Fruit fly (Drosophila melanogaster) whole organism, prepupa: Measurements from ENCODE around the gene CG18476.
A peak's percentile ranks its signal among the peaks of the same experiment; 100 is the strongest.

Experiments used
- Blimp-1 ChIP-seq: fragments of 200-800 bp; sonication (Bioruptor generic); optimal IDR thresholded peaks from 3 replicates; lab custom pipeline; 2017; ENCODE audit warnings: missing biosample characterization, missing genetic modification characterization, mild to moderate bottlenecking, moderate library complexity, missing genetic modification reagents
- CG10631 ChIP-seq: fragments of 200-800 bp; sonication (Bioruptor generic); optimal IDR thresholded peaks from 2 replicates; lab custom pipeline; 2016; ENCODE audit warnings: missing biosample characterization, missing genetic modification characterization
- CG11762 ChIP-seq: fragments of 200-800 bp; sonication (Bioruptor generic); optimal IDR thresholded peaks from 3 replicates; lab custom pipeline; 2016; ENCODE audit warnings: missing biosample characterization, missing genetic modification characterization; ENCODE audit not compliant: insufficient read depth
- CG1621 ChIP-seq: fragments of 200-800 bp; sonication (Bioruptor generic); optimal IDR thresholded peaks from 3 replicates; lab custom pipeline; 2018; ENCODE audit warnings: missing biosample characterization, mild to moderate bottlenecking, missing genetic modification characterization
- CG3032 ChIP-seq: fragments of 200-800 bp; optimal IDR thresholded peaks from 2 replicates; lab custom pipeline; 2019; ENCODE audit warnings: missing biosample characterization, mild to moderate bottlenecking, missing genetic modification characterization, moderate library complexity
- CG31627 ChIP-seq: fragments of 200-800 bp; sonication (Bioruptor generic); optimal IDR thresholded peaks from 3 replicates; lab custom pipeline; 2016; ENCODE audit warnings: missing biosample characterization, missing genetic modification characterization
- CG32006 ChIP-seq: fragments of 200-800 bp; sonication (Bioruptor generic); optimal IDR thresholded peaks from 3 replicates; lab custom pipeline; 2017; ENCODE audit warnings: missing biosample characterization, mild to moderate bottlenecking, missing genetic modification characterization
- CG34406 ChIP-seq: fragments of 200-800 bp; sonication (Bioruptor generic); optimal IDR thresholded peaks from 3 replicates; lab custom pipeline; 2016; ENCODE audit warnings: missing biosample characterization, missing genetic modification characterization
- CG6163 ChIP-seq: fragments of 200-800 bp; sonication (Bioruptor generic); IDR thresholded peaks from 3 replicates; pipeline ENCODE4 v1.3.6; 2022; ENCODE audit warnings: missing biosample characterization, missing genetic modification characterization
- CG6276 ChIP-seq: fragments of 200-800 bp; sonication (Bioruptor generic); optimal IDR thresholded peaks from 2 replicates; lab custom pipeline; 2017; ENCODE audit warnings: missing biosample characterization, mild to moderate bottlenecking, missing genetic modification characterization
- CG6808 ChIP-seq: fragments of 200-800 bp; sonication (Bioruptor generic); optimal IDR thresholded peaks from 3 replicates; lab custom pipeline; 2017; ENCODE audit warnings: missing biosample characterization, missing genetic modification characterization, mild to moderate bottlenecking, moderate library complexity, missing genetic modification reagents
- CG7368 ChIP-seq: fragments of 200-800 bp; sonication (Bioruptor generic); optimal IDR thresholded peaks from 3 replicates; lab custom pipeline; 2016; ENCODE audit warnings: missing biosample characterization, missing genetic modification characterization
- CG8119 ChIP-seq: fragments of 200-800 bp; sonication (Bioruptor generic); IDR thresholded peaks from 3 replicates; pipeline ENCODE4 v1.3.6; 2022; ENCODE audit warnings: missing biosample characterization, missing genetic modification characterization
- CG8632 ChIP-seq: fragments of 200-800 bp; sonication (Bioruptor generic); optimal IDR thresholded peaks from 3 replicates; lab custom pipeline; 2016; ENCODE audit warnings: missing biosample characterization, missing genetic modification characterization
- Eip75B ChIP-seq: fragments of 200-800 bp; sonication (Bioruptor generic); optimal IDR thresholded peaks from 3 replicates; lab custom pipeline; 2016; ENCODE audit warnings: missing biosample characterization, missing genetic modification characterization
- Eip78C ChIP-seq: fragments of 200-800 bp; sonication (Bioruptor generic); peaks from one replicate; lab custom pipeline; 2016; ENCODE audit warnings: missing biosample characterization, missing genetic modification characterization
- Eip93F ChIP-seq: fragments of 200-800 bp; sonication (Bioruptor generic); optimal IDR thresholded peaks from 2 replicates; lab custom pipeline; 2016; ENCODE audit warnings: missing biosample characterization, mild to moderate bottlenecking, missing genetic modification characterization
- Ets96B ChIP-seq: fragments of 200-800 bp; optimal IDR thresholded peaks from 2 replicates; lab custom pipeline; 2019; ENCODE audit warnings: missing biosample characterization, mild to moderate bottlenecking, missing genetic modification characterization, moderate library complexity
- Hr39 ChIP-seq: fragments of 200-800 bp; sonication (Bioruptor generic); optimal IDR thresholded peaks from 2 replicates; lab custom pipeline; 2016; ENCODE audit warnings: missing biosample characterization, missing genetic modification characterization
- Lpt ChIP-seq: fragments of 200-800 bp; sonication (Bioruptor generic); optimal IDR thresholded peaks from 3 replicates; lab custom pipeline; 2016; ENCODE audit warnings: missing biosample characterization, missing genetic modification characterization
- OdsH ChIP-seq: fragments of 200-800 bp; sonication (Bioruptor generic); optimal IDR thresholded peaks from 3 replicates; lab custom pipeline; 2016; ENCODE audit warnings: missing biosample characterization, missing genetic modification characterization
- Sox102F ChIP-seq: fragments of 200-800 bp; sonication (Bioruptor generic); optimal IDR thresholded peaks from 2 replicates; lab custom pipeline; 2016; ENCODE audit warnings: missing biosample characterization, mild to moderate bottlenecking, missing genetic modification characterization
- Sox14 ChIP-seq: fragments of 200-800 bp; sonication (Bioruptor generic); optimal IDR thresholded peaks from 3 replicates; lab custom pipeline; 2016; ENCODE audit warnings: missing biosample characterization, missing genetic modification characterization
- achi ChIP-seq: fragments of 200-800 bp; sonication (Bioruptor generic); optimal IDR thresholded peaks from 3 replicates; lab custom pipeline; 2016; ENCODE audit warnings: missing biosample characterization, missing genetic modification characterization
- acj6 ChIP-seq: fragments of 200-800 bp; sonication (Bioruptor generic); optimal IDR thresholded peaks from 3 replicates; lab custom pipeline; 2016; ENCODE audit warnings: missing biosample characterization, missing genetic modification characterization
- cyc ChIP-seq: fragments of 200-800 bp; sonication (Bioruptor generic); optimal IDR thresholded peaks from 3 replicates; lab custom pipeline; 2016; ENCODE audit warnings: missing biosample characterization, missing genetic modification characterization
- eg ChIP-seq: fragments of 200-800 bp; sonication (Bioruptor generic); IDR thresholded peaks from 3 replicates; pipeline ENCODE4 v1.3.6; 2022; ENCODE audit warnings: missing biosample characterization, missing genetic modification characterization
- esn ChIP-seq: fragments of 200-800 bp; sonication (Bioruptor generic); optimal IDR thresholded peaks from 2 replicates; lab custom pipeline; 2016; ENCODE audit warnings: missing biosample characterization, mild to moderate bottlenecking, missing genetic modification characterization, moderate library complexity
- fkh ChIP-seq: fragments of 200-800 bp; sonication (Bioruptor generic); optimal IDR thresholded peaks from 3 replicates; lab custom pipeline; 2017; ENCODE audit warnings: missing biosample characterization, mild to moderate bottlenecking, missing genetic modification characterization, moderate library complexity
- lz ChIP-seq: fragments of 200-800 bp; sonication (Bioruptor generic); optimal IDR thresholded peaks from 3 replicates; lab custom pipeline; 2016; ENCODE audit warnings: missing biosample characterization, missing genetic modification characterization
- net ChIP-seq: fragments of 200-800 bp; sonication (Bioruptor generic); optimal IDR thresholded peaks from 3 replicates; lab custom pipeline; 2016; ENCODE audit warnings: missing biosample characterization, missing genetic modification characterization
- salr ChIP-seq, 2 experiments: fragments of 200-800 bp; sonication (Bioruptor generic); optimal IDR thresholded peaks; 3 replicates each; lab custom pipeline; 2016 to 2018; ENCODE audit warnings: missing biosample characterization in 2 of 2, missing genetic modification characterization in 2 of 2, mild to moderate bottlenecking in 1 of 2
- spab ChIP-seq: fragments of 200-800 bp; sonication (Bioruptor generic); optimal IDR thresholded peaks from 2 replicates; lab custom pipeline; 2017; ENCODE audit warnings: missing biosample characterization, mild to moderate bottlenecking, missing genetic modification characterization, missing genetic modification reagents
- ss ChIP-seq, 2 experiments: fragments of 200-800 bp; sonication (Bioruptor generic); optimal IDR thresholded peaks; 2 replicates in 1 of 2; 3 replicates in 1 of 2; lab custom pipeline; 2017 to 2018; ENCODE audit warnings: mild to moderate bottlenecking in 2 of 2, missing biosample characterization in 2 of 2, missing genetic modification characterization in 2 of 2, moderate library complexity in 1 of 2
- topi ChIP-seq: fragments of 200-800 bp; sonication (Bioruptor generic); optimal IDR thresholded peaks from 3 replicates; lab custom pipeline; 2016; ENCODE audit warnings: missing biosample characterization, missing genetic modification characterization
- vri ChIP-seq: fragments of 200-800 bp; sonication (Bioruptor generic); optimal IDR thresholded peaks from 3 replicates; lab custom pipeline; 2016; ENCODE audit warnings: missing biosample characterization, mild to moderate bottlenecking, missing genetic modification characterization

CG18476 gene

DNA sequence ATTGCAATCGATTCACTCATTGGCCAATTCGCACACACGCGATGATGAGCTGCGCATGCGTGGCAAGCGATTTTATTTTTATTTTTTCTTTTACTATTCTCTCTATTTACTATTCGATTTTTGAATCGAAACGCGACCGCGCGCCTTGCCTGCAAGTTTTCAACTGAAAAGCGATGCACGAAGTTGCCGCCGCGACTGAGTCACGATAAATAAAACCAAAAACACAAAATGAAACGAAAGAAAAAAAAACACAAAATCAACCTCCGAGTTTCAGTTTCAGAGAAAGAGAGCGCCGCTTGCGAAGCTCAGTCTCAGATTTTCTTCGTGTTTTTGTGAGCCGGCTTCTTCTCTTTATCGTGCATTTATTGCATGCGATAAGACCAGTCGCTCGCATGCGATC is 31.1 kb downstream of the CG18476 start (continued):
- TF ChIP-seq Lpt (GFP tag; lab: Kevin White, UChicago): peak; percentile 55
- peak; percentile 29 for TF ChIP-seq topi (GFP tag; lab: Kevin White, UChicago)
- peak; percentile 49 for TF ChIP-seq Eip75B (GFP tag; lab: Kevin White, UChicago)
- TF ChIP-seq CG11762: peak; percentile 27
- peak; percentile 78 for TF ChIP-seq spab (GFP tag; lab: Kevin White, UChicago)
- no peak for TF ChIP-seq lz (GFP tag; lab: Kevin White, UChicago)
- TF ChIP-seq CG6163: peak; percentile 85
- peak; percentile 47 for TF ChIP-seq CG3032 (tag; lab: Kevin White, UChicago)
- peak; percentile 25 for TF ChIP-seq Sox102F (GFP tag; lab: Kevin White, UChicago)
- no peak for TF ChIP-seq CG32006 (GFP tag; lab: Kevin White, UChicago)
- TF ChIP-seq Blimp-1 (GFP tag; lab: Kevin White, UChicago): peak; percentile 20
- TF ChIP-seq OdsH (GFP tag; lab: Kevin White, UChicago): no peak
- TF ChIP-seq net: peak; percentile 62
- peak; percentile 92 for TF ChIP-seq CG6808 (GFP tag; lab: Kevin White, UChicago)
- TF ChIP-seq CG7368 (GFP tag; lab: Kevin White, UChicago): peak; percentile 39
- no peak for TF ChIP-seq cyc (GFP tag; lab: Kevin White, UChicago)
- peak; percentile 94 to 97 for TF ChIP-seq ss (GFP tag; optimal IDR thresholded peaks at IDR 0.05; lab: Kevin White, UChicago)
- no peak for TF ChIP-seq Hr39
- no peak for TF ChIP-seq CG10631 (GFP tag; lab: Kevin White, UChicago)
- TF ChIP-seq CG1621: peak; percentile 71
- TF ChIP-seq CG34406 (GFP tag; lab: Kevin White, UChicago): no peak
- TF ChIP-seq acj6 (GFP tag; lab: Kevin White, UChicago): no peak
- peak; percentile 6 for TF ChIP-seq CG8632 (GFP tag; lab: Kevin White, UChicago)
- peak; percentile 42 for TF ChIP-seq Ets96B (tag; lab: Kevin White, UChicago)
- TF ChIP-seq eg (GFP tag; lab: Robert Waterston, UW): peak; percentile 87
- TF ChIP-seq Eip78C: peak; percentile 82
- TF ChIP-seq salr (GFP tag; optimal IDR thresholded peaks at IDR 0.05; lab: Kevin White, UChicago): no peak
- TF ChIP-seq achi (GFP tag; lab: Kevin White, UChicago): peak; percentile 18
- peak; percentile 9 for TF ChIP-seq Sox14
- no peak for TF ChIP-seq fkh

DNA sequence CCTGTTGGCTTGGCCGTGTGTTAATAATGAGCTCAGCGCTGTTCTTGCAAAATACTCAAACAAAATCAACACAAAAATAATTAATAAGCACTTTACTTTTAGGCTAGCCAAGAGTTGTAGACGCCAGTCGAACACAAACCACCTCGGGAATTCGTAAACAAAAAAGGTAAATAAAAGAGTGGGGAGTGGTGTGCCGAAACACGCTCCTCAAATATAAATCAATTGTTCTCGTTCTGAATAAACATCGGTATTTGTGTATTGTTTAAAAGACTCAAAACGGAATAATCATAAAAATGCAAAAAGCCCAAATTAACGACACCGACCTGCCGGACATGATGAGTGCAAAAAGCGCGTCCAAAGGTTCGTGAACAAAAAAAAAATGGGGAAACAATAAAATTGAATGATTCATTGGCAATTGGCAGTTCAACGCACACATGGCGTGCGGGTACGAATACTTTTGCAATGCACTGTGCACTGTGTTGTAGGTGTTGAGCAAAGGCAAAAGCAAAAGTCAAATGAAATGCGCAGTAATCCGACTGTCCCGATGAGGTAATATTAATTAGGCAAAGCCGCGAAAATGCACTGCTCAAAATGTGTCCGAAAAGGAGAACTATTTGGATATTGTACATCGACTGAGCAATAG is 37.8 kb downstream of the CG18476 start:
- TF ChIP-seq Eip78C: peak; percentile 31
- no peak for TF ChIP-seq topi (GFP tag; lab: Kevin White, UChicago)
- peak; percentile 23 for TF ChIP-seq esn (GFP tag; lab: Kevin White, UChicago)
- TF ChIP-seq CG34406 (GFP tag; lab: Kevin White, UChicago): no peak
- TF ChIP-seq CG31627 (GFP tag; lab: Kevin White, UChicago): peak; percentile 7
- TF ChIP-seq CG6276 (GFP tag; lab: Kevin White, UChicago): no peak
- TF ChIP-seq eg (GFP tag; lab: Robert Waterston, UW): no peak
- TF ChIP-seq Eip93F (GFP tag; lab: Kevin White, UChicago): peak; percentile 40
- TF ChIP-seq fkh: peak; percentile 88
- TF ChIP-seq net: no peak
- 0 out of 3 replicates have a peak, but pooled peaks have one; percentile 23 for TF ChIP-seq CG8119 (GFP tag; lab: Robert Waterston, UW)
- TF ChIP-seq vri (GFP tag; lab: Kevin White, UChicago): peak; percentile 93
- TF ChIP-seq CG32006 (GFP tag; lab: Kevin White, UChicago): no peak
- TF ChIP-seq, all 60 proteins: peak for 7

DNA sequence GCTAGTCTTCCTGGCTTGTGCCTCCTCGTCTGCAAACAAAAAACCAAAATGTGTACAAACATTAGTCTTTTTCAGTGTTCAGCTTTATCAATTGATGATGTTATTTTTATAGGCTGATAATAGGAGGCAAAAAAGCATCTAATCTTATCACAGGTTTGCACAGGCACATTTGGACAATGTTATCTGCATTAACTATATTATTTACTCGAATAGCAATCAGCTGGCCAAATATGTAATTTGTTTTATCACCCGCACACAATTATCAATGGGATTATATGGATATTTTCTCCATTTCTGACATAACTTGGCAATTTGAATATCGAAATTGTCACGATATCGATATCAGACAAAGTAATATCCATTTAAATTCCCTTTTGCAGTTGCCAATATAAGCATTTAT is 40.3 kb downstream of the CG18476 start:
- peak; percentile 78 for TF ChIP-seq vri (GFP tag; lab: Kevin White, UChicago)
- TF ChIP-seq CG11762: no peak
